Worm (Caenorhabditis elegans): ENCODE data around the gene Y53F4B.26.

ce11 chrII:15145594-15145993 is 4.8 kb upstream of the Y53F4B.26 start, which contains the start of gene Y53F4B.27:
- TF ChIP-seq him-1 (tag; optimal IDR thresholded peaks at IDR 0.05) (no peak), W03F9.2 (tag; optimal IDR thresholded peaks at IDR 0.05) (no peak), dao-5 (tag; optimal IDR thresholded peaks at IDR 0.05) (no peak)

Measured in whole organism, L4/young adult.